Worm (Caenorhabditis elegans) whole organism, young adult: Measurements from ENCODE around the gene ckc-1.

Experiments
- K11D2.4 ChIP-seq: fragments of 200-800 bp; sonication (Bioruptor generic); IDR thresholded peaks from 2 replicates; pipeline ENCODE4 v1.3.6; 2022; ENCODE audit warnings: missing genetic modification reagents, missing genetic modification characterization, missing compliant biosample characterization
- ceh-100 ChIP-seq: fragments of 200-800 bp; sonication (Bioruptor generic); IDR thresholded peaks from 2 replicates; pipeline ENCODE4 v1.3.6; 2022; ENCODE audit warnings: missing genetic modification reagents, missing genetic modification characterization, missing compliant biosample characterization
- hsf-1 ChIP-seq: fragments of 200-800 bp; sonication (Bioruptor generic); IDR thresholded peaks from 2 replicates; pipeline ENCODE4 v1.3.6; 2022; ENCODE audit warnings: missing genetic modification reagents, missing genetic modification characterization, missing compliant biosample characterization
- let-526 ChIP-seq: fragments of 200-800 bp; sonication (Bioruptor generic); IDR thresholded peaks from 2 replicates; pipeline ENCODE4 v1.3.6; 2022; ENCODE audit warnings: missing genetic modification reagents, missing genetic modification characterization, missing compliant biosample characterization
- sdz-38 ChIP-seq: sonication (generic microtip); optimal IDR thresholded peaks from 2 replicates; lab custom pipeline; 2016; ENCODE audit warnings: missing genotype, missing genetic modification characterization, missing compliant biosample characterization
- snpc-3.4 ChIP-seq: sonication (generic microtip); optimal IDR thresholded peaks from 2 replicates; lab custom pipeline; 2017; ENCODE audit warnings: missing genetic modification characterization, mild to moderate bottlenecking, missing compliant biosample characterization, antibody characterized with exemption, moderate library complexity, missing genotype, missing genetic modification reagents
- unc-62 ChIP-seq: fragments of 150-350 bp; optimal IDR thresholded peaks from 2 replicates; lab custom pipeline; 2014; ENCODE audit warnings: missing biosample characterization, missing genetic modification reagents, missing genetic modification characterization
- zfh-2 ChIP-seq: fragments of 200-800 bp; sonication (Bioruptor generic); conservative IDR thresholded peaks from 2 replicates; pipeline ENCODE4 v1.3.6; 2022; ENCODE audit warnings: missing genetic modification reagents, missing genetic modification characterization, missing compliant biosample characterization

- no peak for TF ChIP-seq K11D2.4 (GFP tag; lab: Robert Waterston, UW)
- TF ChIP-seq snpc-3.4 (tag; lab: Kevin White, UChicago): no peak
- TF ChIP-seq zfh-2 (GFP tag; lab: Robert Waterston, UW): no peak
- TF ChIP-seq ceh-100 (GFP tag; lab: Robert Waterston, UW): no peak
- TF ChIP-seq unc-62 (GFP tag; lab: Kevin White, UChicago): no peak
- no peak for TF ChIP-seq let-526 (GFP tag; lab: Robert Waterston, UW)
- TF ChIP-seq sdz-38: no peak
- no peak for TF ChIP-seq hsf-1
Measured at ce11 chrX:3534218-3534617, 42.2 kb upstream of the ckc-1 start.
